Fruit fly (Drosophila melanogaster): ENCODE data around the gene CG12091.

CG12091 gene

DNA sequence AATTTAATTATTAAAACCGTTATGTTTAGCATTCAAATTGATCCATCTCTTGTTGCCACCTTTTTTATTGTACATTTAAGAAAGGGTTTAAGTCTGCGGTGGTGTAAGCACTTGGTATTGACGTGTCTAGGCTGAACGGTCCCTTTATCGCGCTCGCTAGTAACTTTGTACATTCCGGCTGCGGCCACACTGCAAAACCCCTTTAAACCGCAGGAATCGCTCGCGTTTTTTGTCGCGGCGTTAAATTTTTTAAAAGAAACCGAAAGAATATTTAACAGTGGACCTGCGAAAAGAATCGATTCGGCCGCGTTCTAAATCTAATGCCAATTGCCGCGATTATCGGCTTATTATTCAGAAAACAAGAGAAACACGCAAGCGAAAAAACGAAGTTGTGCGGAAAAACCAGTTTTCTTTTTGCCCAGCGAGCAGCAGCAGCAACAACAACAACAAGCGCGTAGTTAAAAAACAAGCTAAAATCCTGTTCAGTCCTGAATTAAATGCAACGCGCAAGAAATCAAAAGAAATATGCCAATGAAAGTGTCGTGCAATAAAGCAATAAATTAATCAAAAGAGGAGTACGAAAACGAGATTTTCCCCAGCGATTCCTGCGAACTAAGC is 40.0 kb upstream of the CG12091 start, which contains the start of gene CG13917 (continued):
- no peak for TF ChIP-seq CG6689 (GFP tag; IDR thresholded peaks at IDR 0.05)
- TF ChIP-seq CG17385 (GFP tag; optimal IDR thresholded peaks at IDR 0.05), result no peak
- TF ChIP-seq Rx (GFP tag; IDR thresholded peaks at IDR 0.05), result no peak
- TF ChIP-seq prd (optimal IDR thresholded peaks at IDR 0.05), result no peak
- no peak for TF ChIP-seq prd (GFP tag; IDR thresholded peaks at IDR 0.05)
- no peak for TF ChIP-seq HmgD (GFP tag; optimal IDR thresholded peaks at IDR 0.05)
- no peak for TF ChIP-seq CG14667 (GFP tag; IDR thresholded peaks at IDR 0.05)
- no peak for TF ChIP-seq H2.0 (GFP tag; IDR thresholded peaks at IDR 0.05)
- TF ChIP-seq Sox100B (GFP tag; optimal IDR thresholded peaks at IDR 0.05), result no peak
- no peak for TF ChIP-seq Chrac-16 (GFP tag; optimal IDR thresholded peaks at IDR 0.05)
- no peak for TF ChIP-seq CG10431 (GFP tag; optimal IDR thresholded peaks at IDR 0.05)
- TF ChIP-seq CG1233 (GFP tag; optimal IDR thresholded peaks at IDR 0.05), result no peak
- TF ChIP-seq Hsf (GFP tag; optimal IDR thresholded peaks at IDR 0.05), result no peak
- no peak for TF ChIP-seq crc (GFP tag; optimal IDR thresholded peaks at IDR 0.05)
- no peak for TF ChIP-seq eve (GFP tag; optimal IDR thresholded peaks at IDR 0.05)
- TF ChIP-seq CG33213 (GFP tag; optimal IDR thresholded peaks at IDR 0.05), result peak; percentile 76
- TF ChIP-seq ind (GFP tag; optimal IDR thresholded peaks at IDR 0.05), result no peak
- TF ChIP-seq CG7372 (GFP tag; IDR thresholded peaks at IDR 0.05), result no peak
- TF ChIP-seq gce (GFP tag; IDR thresholded peaks at IDR 0.05), result no peak
- TF ChIP-seq hb (GFP tag; IDR thresholded peaks at IDR 0.05; ENCODE audit: partially characterized antibody), result no peak
- TF ChIP-seq Abd-B (GFP tag; optimal IDR thresholded peaks at IDR 0.05), result no peak
- no peak for TF ChIP-seq CG15011 (GFP tag; optimal IDR thresholded peaks at IDR 0.05)
- TF ChIP-seq Spps (tag; optimal IDR thresholded peaks at IDR 0.05), result no peak
- TF ChIP-seq CG6175 (GFP tag; IDR thresholded peaks at IDR 0.05), result no peak
- no peak for TF ChIP-seq bigmax (GFP tag; optimal IDR thresholded peaks at IDR 0.05)
- no peak for TF ChIP-seq scrt (GFP tag; optimal IDR thresholded peaks at IDR 0.05)
- TF ChIP-seq CG31224 (GFP tag; IDR thresholded peaks at IDR 0.05), result no peak
- TF ChIP-seq CG7271 (tag; optimal IDR thresholded peaks at IDR 0.05), result no peak
- TF ChIP-seq CG30020 (tag; optimal IDR thresholded peaks at IDR 0.05), result no peak
- TF ChIP-seq chn (GFP tag; optimal IDR thresholded peaks at IDR 0.05), result no peak
- no peak for TF ChIP-seq Ets65A (GFP tag)
- TF ChIP-seq maf-S (GFP tag; optimal IDR thresholded peaks at IDR 0.05), result no peak
- TF ChIP-seq dan (GFP tag; IDR thresholded peaks at IDR 0.05), result no peak
- no peak for TF ChIP-seq CG10321 (GFP tag; IDR thresholded peaks at IDR 0.05)
- TF ChIP-seq Hr51 (GFP tag; optimal IDR thresholded peaks at IDR 0.05), result no peak
- TF ChIP-seq CG2712 (tag; optimal IDR thresholded peaks at IDR 0.05), result peak; percentile 22
- TF ChIP-seq Sin3A (optimal IDR thresholded peaks at IDR 0.05), result peak; percentile 18
- no peak for TF ChIP-seq ase (GFP tag; IDR thresholded peaks at IDR 0.05)
- no peak for TF ChIP-seq CG8944 (GFP tag; optimal IDR thresholded peaks at IDR 0.05)
- no peak for TF ChIP-seq CG10209 (GFP tag; optimal IDR thresholded peaks at IDR 0.05)
- TF ChIP-seq sd (tag; optimal IDR thresholded peaks at IDR 0.05), result no peak
- no peak for TF ChIP-seq dpn (GFP tag; optimal IDR thresholded peaks at IDR 0.05)
- no peak for TF ChIP-seq tgo (GFP tag; IDR thresholded peaks at IDR 0.05)
- no peak for TF ChIP-seq slou (GFP tag; optimal IDR thresholded peaks at IDR 0.05)
- TF ChIP-seq knrl (GFP tag; IDR thresholded peaks at IDR 0.05; ENCODE audit: partially characterized antibody), result peak; percentile 21; the same call in 1 of the 3 replicates
- TF ChIP-seq pho (GFP tag; optimal IDR thresholded peaks at IDR 0.05), result no peak
- no peak for TF ChIP-seq Oli (tag; optimal IDR thresholded peaks at IDR 0.05)
- TF ChIP-seq tio (GFP tag; optimal IDR thresholded peaks at IDR 0.05), result no peak
- TF ChIP-seq Ada2b (GFP tag; IDR thresholded peaks at IDR 0.05), result no peak
- no peak for TF ChIP-seq CG32532 (GFP tag; IDR thresholded peaks at IDR 0.05)
- TF ChIP-seq CG13775 (GFP tag; optimal IDR thresholded peaks at IDR 0.05), result no peak
- TF ChIP-seq Scr (GFP tag; IDR thresholded peaks at IDR 0.05; ENCODE audit: partially characterized antibody), result 0 out of 2 replicates have a peak, but pooled peaks have one; percentile 19
